Fruit fly (Drosophila melanogaster) Kc167 (cell line): ENCODE results near the gene CG42554.
A peak's percentile ranks its signal among the peaks of the same experiment; 100 is the strongest.
"Not testable (repeated sequence)": the region's sequence is repeated elsewhere in the genome, so short reads cannot be mapped to it uniquely, and the experiment has no call there.

Experiments
- Myc ChIP-seq: fragments of >200 bp; optimal IDR thresholded peaks from 2 replicates; lab custom pipeline; 2017; ENCODE audit warnings: missing external identifiers
- Sin3A ChIP-seq: fragments of >200 bp; optimal IDR thresholded peaks from 2 replicates; lab custom pipeline; 2018; ENCODE audit warnings: missing external identifiers
- h ChIP-seq: fragments of >200 bp; optimal IDR thresholded peaks from 3 replicates; lab custom pipeline; 2018; ENCODE audit warnings: missing external identifiers
- insv ChIP-seq: fragments of >200 bp; optimal IDR thresholded peaks from 3 replicates; lab custom pipeline; 2018; ENCODE audit warnings: missing external identifiers
- psq ChIP-seq: fragments of >200 bp; optimal IDR thresholded peaks from 2 replicates; lab custom pipeline; 2017; ENCODE audit warnings: missing external identifiers
- ttk ChIP-seq: sonication (Bioruptor generic); optimal IDR thresholded peaks from 2 replicates; lab custom pipeline; 2017; ENCODE audit warnings: missing external identifiers

Gene CG42554

dm6 chr3L:832897-833857 is 2.3 kb upstream of the CG42554 start, which contains the start of gene Sf3b3:
Sf3b3 (minus strand) TSS chr3L:833385.
- no peak for TF ChIP-seq ttk (lab: Kevin White, UChicago)
- TF ChIP-seq Sin3A (lab: Kevin White, UChicago) = no peak
- TF ChIP-seq psq = no peak
- TF ChIP-seq Myc (lab: Kevin White, UChicago) = no peak
- no peak for TF ChIP-seq h (lab: Kevin White, UChicago)
- no peak for TF ChIP-seq insv (lab: Kevin White, UChicago)

- TF ChIP-seq Myc (lab: Kevin White, UChicago) (no peak), Sin3A (lab: Kevin White, UChicago) (no peak), ttk (lab: Kevin White, UChicago) (no peak), psq (no peak), insv (lab: Kevin White, UChicago) (no peak), h (lab: Kevin White, UChicago) (no peak)
Observed at dm6 chr3L:833878-834277, 1.6 kb upstream of the CG42554 start, which contains the start of gene CG42553. CG42553 (plus strand) TSS chr3L:834093.

- no peak for TF ChIP-seq insv (lab: Kevin White, UChicago)
- TF ChIP-seq h (lab: Kevin White, UChicago) = peak; percentile 13
Observed at dm6 chr3L:837552-838187, 2.2 kb downstream of the CG42554 start, which contains the start of the genes CG13901 and CG13887. CG13901 (minus strand) TSS chr3L:837821. CG13887 (plus strand) TSS chr3L:837861.

dm6 chr3L:841260-841659 is 5.8 kb downstream of the CG42554 start, which contains the start of the genes JMJD5 and Gr61a:
JMJD5 (minus strand) TSS chr3L:841360.
Gr61a (plus strand) TSS chr3L:841451.
- TF ChIP-seq h (lab: Kevin White, UChicago) = no peak
- no peak for TF ChIP-seq psq
- TF ChIP-seq Myc (lab: Kevin White, UChicago) = no peak
- TF ChIP-seq Sin3A (lab: Kevin White, UChicago) = no peak
- no peak for TF ChIP-seq insv (lab: Kevin White, UChicago)
- TF ChIP-seq ttk (lab: Kevin White, UChicago) = no peak

DNA sequence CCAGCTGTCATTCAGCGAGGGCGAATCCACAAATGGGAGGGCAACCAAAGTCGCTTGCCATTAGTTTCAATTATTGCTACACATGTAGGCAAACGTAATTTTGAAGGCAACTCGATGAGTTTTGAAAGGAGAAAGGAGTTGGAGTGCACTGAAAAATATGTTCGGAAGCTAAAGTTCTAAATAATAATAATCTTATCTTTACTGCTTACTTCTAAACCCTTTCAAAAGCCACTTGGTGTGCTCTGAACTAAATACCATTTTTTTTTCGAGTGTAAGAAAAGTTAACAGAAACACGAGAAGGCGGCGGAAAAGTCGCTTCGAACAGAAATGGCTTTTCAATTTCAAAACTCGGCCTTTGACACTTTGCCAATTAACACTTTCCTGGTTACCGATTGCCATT is 8.1 kb downstream of the CG42554 start, which contains the start of gene Cep290:
TSS of gene Cep290 (plus strand) at position 301 of the 400 bp plus-strand sequence.
- TF ChIP-seq insv (lab: Kevin White, UChicago) = no peak
- TF ChIP-seq Sin3A (lab: Kevin White, UChicago) = no peak
- TF ChIP-seq psq = no peak
- TF ChIP-seq ttk (lab: Kevin White, UChicago) = no peak
- TF ChIP-seq h (lab: Kevin White, UChicago) = no peak
- TF ChIP-seq Myc (lab: Kevin White, UChicago) = no peak

DNA sequence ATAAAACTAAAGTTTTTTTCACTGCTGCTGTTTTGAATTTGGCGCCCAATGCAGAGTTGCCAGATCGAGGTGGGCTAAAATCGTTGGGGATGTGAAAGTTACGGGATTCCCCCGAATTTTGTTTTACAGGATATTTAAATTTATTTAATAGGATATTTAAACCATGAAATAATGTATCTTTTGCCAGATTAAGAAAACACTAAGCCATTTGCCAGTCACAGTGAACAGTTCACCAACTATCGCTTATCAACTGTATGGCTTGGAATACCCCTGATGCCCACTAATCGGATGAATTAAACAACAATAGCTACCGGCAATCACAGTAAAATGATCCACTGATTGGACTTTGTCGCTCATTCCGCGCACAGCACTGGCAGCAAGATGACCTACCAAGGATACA is 15.6 kb downstream of the CG42554 start, which contains the start of gene Dci:
TSS of gene Dci (plus strand) at position 286 of the 400 bp plus-strand sequence.
- no peak for TF ChIP-seq Sin3A (lab: Kevin White, UChicago)
- no peak for TF ChIP-seq ttk (lab: Kevin White, UChicago)
- TF ChIP-seq Myc (lab: Kevin White, UChicago) = no peak
- TF ChIP-seq psq = no peak
- TF ChIP-seq insv (lab: Kevin White, UChicago) = no peak
- TF ChIP-seq h (lab: Kevin White, UChicago) = no peak

DNA sequence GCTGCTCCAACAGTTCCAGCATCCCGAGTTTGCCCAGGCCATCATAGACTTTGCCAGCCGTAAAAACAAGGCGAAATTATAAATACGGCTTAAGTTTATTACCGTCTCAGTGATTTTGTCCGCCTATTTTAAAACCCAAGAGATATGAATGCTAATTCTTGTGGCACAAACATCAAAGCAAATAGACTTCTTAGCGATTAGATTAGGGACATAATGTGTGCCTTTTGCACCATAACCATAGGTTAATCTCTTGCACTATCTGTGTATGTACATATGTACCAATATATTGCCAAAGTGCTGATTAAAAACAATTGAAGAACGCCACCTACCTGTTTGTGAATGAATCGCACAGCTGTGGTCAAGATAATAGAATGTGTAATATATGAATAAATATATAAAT is 16.8 kb downstream of the CG42554 start:
- TF ChIP-seq psq = no peak
- TF ChIP-seq Sin3A (lab: Kevin White, UChicago) = no peak
- TF ChIP-seq ttk (lab: Kevin White, UChicago) = no peak
- no peak for TF ChIP-seq h (lab: Kevin White, UChicago)
- no peak for TF ChIP-seq insv (lab: Kevin White, UChicago)
- no peak for TF ChIP-seq Myc (lab: Kevin White, UChicago)

dm6 chr3L:857063-858015 is 21.9 kb downstream of the CG42554 start, which contains the start of gene dpr20:
dpr20 (minus strand) TSS chr3L:857248.
- TF ChIP-seq h (lab: Kevin White, UChicago) = no peak
- TF ChIP-seq Myc (lab: Kevin White, UChicago) = no peak
- TF ChIP-seq insv (lab: Kevin White, UChicago) = no peak

dm6 chr3L:865096-865495 is 29.6 kb downstream of the CG42554 start, which contains the start of gene CG12502:
CG12502 (plus strand) TSS chr3L:865396.
- not testable (repeated sequence) for TF ChIP-seq h, insv, ttk (lab: Kevin White, UChicago)

DNA sequence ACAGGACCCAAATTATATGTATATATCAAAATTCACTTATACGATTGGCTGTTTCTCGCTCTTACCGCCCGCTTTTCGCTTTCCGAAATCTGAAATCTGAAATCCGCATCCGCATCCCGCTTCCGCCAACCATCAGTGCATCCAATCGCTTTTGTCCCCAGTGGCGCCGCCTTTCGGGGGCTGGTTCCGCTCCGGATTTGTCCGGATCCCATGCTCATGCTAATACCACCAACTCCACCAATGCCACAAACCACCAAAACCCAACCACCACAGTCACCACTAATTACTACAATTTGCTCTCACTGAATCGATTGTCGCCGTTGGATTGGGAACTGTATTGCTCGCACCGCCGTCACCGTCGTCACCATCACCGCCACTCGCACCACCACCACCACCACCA is 33.3 kb downstream of the CG42554 start:
- TF ChIP-seq Sin3A (lab: Kevin White, UChicago) (no peak), ttk (lab: Kevin White, UChicago) (no peak), insv (lab: Kevin White, UChicago) (no peak), h (lab: Kevin White, UChicago) (no peak), psq (no peak)
